Fruit fly (Drosophila melanogaster) whole organism, embryonic: Measurements from ENCODE around the gene CG46467.

Experiments
- Atf6 ChIP-seq: fragments of 200-800 bp; sonication (Bioruptor generic); IDR thresholded peaks from 2 replicates; pipeline ENCODE4 v1.3.6; 2022; ENCODE audit warnings: missing biosample characterization, missing genetic modification characterization
- B-H2 ChIP-seq: fragments of 200-800 bp; sonication (Bioruptor generic); optimal IDR thresholded peaks from 2 replicates; lab custom pipeline; 2018; ENCODE audit warnings: missing biosample characterization, mild to moderate bottlenecking, missing genetic modification characterization
- CG10321 ChIP-seq: fragments of 200-800 bp; sonication (Bioruptor generic); IDR thresholded peaks from 2 replicates; pipeline ENCODE4 v1.3.6; 2022; ENCODE audit warnings: missing biosample characterization, missing genetic modification characterization
- CG1233 ChIP-seq: fragments of 200-800 bp; sonication (Bioruptor generic); optimal IDR thresholded peaks from 4 replicates; lab custom pipeline; 2018; ENCODE audit warnings: missing biosample characterization, mild to moderate bottlenecking, missing genetic modification characterization
- CG13775 ChIP-seq: fragments of 200-800 bp; sonication (Bioruptor generic); optimal IDR thresholded peaks from 3 replicates; lab custom pipeline; 2017; ENCODE audit warnings: missing biosample characterization, mild to moderate bottlenecking, missing genetic modification characterization
- CG14014 ChIP-seq: fragments of 200-800 bp; sonication (Bioruptor generic); IDR thresholded peaks from 2 replicates; pipeline ENCODE4 v1.3.6; 2022; ENCODE audit warnings: missing biosample characterization, missing genetic modification characterization
- CG15073 ChIP-seq: fragments of 200-800 bp; sonication (Bioruptor generic); optimal IDR thresholded peaks from 2 replicates; lab custom pipeline; 2016; ENCODE audit warnings: missing biosample characterization, missing genetic modification characterization
- CG17359 ChIP-seq: fragments of 200-800 bp; sonication (Bioruptor generic); optimal IDR thresholded peaks from 3 replicates; lab custom pipeline; 2018; ENCODE audit warnings: missing biosample characterization, mild to moderate bottlenecking, missing genetic modification characterization, moderate library complexity
- CG18599 ChIP-seq: fragments of 200-800 bp; sonication (Bioruptor generic); optimal IDR thresholded peaks from 3 replicates; lab custom pipeline; 2017; ENCODE audit warnings: missing biosample characterization, missing genetic modification characterization, mild to moderate bottlenecking, moderate library complexity, missing genetic modification reagents
- CG2120 ChIP-seq: fragments of 200-800 bp; sonication (Bioruptor generic); optimal IDR thresholded peaks from 3 replicates; lab custom pipeline; 2016; ENCODE audit warnings: missing biosample characterization, missing genetic modification characterization
- CG31388 ChIP-seq: fragments of 200-800 bp; sonication (Bioruptor generic); optimal IDR thresholded peaks from 2 replicates; lab custom pipeline; 2016; ENCODE audit warnings: missing biosample characterization, missing genetic modification characterization
- CG34376 ChIP-seq: fragments of 200-800 bp; sonication (Bioruptor generic); optimal IDR thresholded peaks from 2 replicates; lab custom pipeline; 2018; ENCODE audit warnings: missing biosample characterization, mild to moderate bottlenecking, missing genetic modification characterization
- CG4707 ChIP-seq: fragments of 200-800 bp; sonication (Bioruptor generic); optimal IDR thresholded peaks from 2 replicates; lab custom pipeline; 2018; ENCODE audit warnings: missing biosample characterization, mild to moderate bottlenecking, missing genetic modification characterization, moderate library complexity
- CG6254 ChIP-seq: fragments of 200-800 bp; sonication (Bioruptor generic); optimal IDR thresholded peaks from 3 replicates; lab custom pipeline; 2017; ENCODE audit warnings: mild to moderate bottlenecking, missing biosample characterization, missing genetic modification reagents, missing genetic modification characterization
- CG6765 ChIP-seq: fragments of 200-800 bp; sonication (Bioruptor generic); optimal IDR thresholded peaks from 3 replicates; lab custom pipeline; 2017; ENCODE audit warnings: missing biosample characterization, mild to moderate bottlenecking, missing genetic modification characterization
- CG7839 ChIP-seq: fragments of 200-800 bp; sonication (Bioruptor generic); optimal IDR thresholded peaks from 3 replicates; lab custom pipeline; 2018; ENCODE audit warnings: missing biosample characterization, mild to moderate bottlenecking, missing genetic modification characterization, moderate library complexity
- CG8290 ChIP-seq, 3 experiments: fragments of 200-800 bp; sonication (Bioruptor generic); optimal IDR thresholded peaks; 2 replicates each; lab custom pipeline; 2016 to 2019; ENCODE audit warnings: missing biosample characterization in 3 of 3, missing genetic modification characterization in 3 of 3, mild to moderate bottlenecking in 2 of 3, moderate library complexity in 1 of 3
- CG8944 ChIP-seq: fragments of 200-800 bp; sonication (Bioruptor generic); optimal IDR thresholded peaks from 3 replicates; lab custom pipeline; 2016; ENCODE audit warnings: missing biosample characterization, missing genetic modification characterization
- CG9727 ChIP-seq: fragments of 200-800 bp; sonication (Bioruptor generic); optimal IDR thresholded peaks from 3 replicates; lab custom pipeline; 2017; ENCODE audit warnings: missing biosample characterization, mild to moderate bottlenecking, missing genetic modification characterization
- CG9932 ChIP-seq: fragments of 200-800 bp; sonication (Bioruptor generic); IDR thresholded peaks from 2 replicates; pipeline ENCODE4 v1.3.6; 2022; ENCODE audit warnings: missing biosample characterization, missing genetic modification characterization
- CkIIα-i1 ChIP-seq: fragments of 200-800 bp; sonication (Bioruptor generic); IDR thresholded peaks from 2 replicates; pipeline ENCODE4 v1.3.6; 2022; ENCODE audit warnings: missing biosample characterization, missing genetic modification characterization
- HLH4C ChIP-seq: fragments of 200-800 bp; sonication (Bioruptor generic); IDR thresholded peaks from 3 replicates; pipeline ENCODE4 v1.3.6; 2022; ENCODE audit warnings: missing biosample characterization, missing genetic modification characterization; ENCODE audit not compliant: partially characterized antibody
- Jarid2 ChIP-seq: fragments of 200-800 bp; sonication (Bioruptor generic); optimal IDR thresholded peaks from 3 replicates; lab custom pipeline; 2017; ENCODE audit warnings: mild to moderate bottlenecking, missing biosample characterization, missing genetic modification reagents, missing genetic modification characterization
- Med ChIP-seq: fragments of 200-800 bp; sonication (Bioruptor generic); peaks from one replicate; lab custom pipeline; 2016; ENCODE audit warnings: missing biosample characterization, missing genetic modification characterization, mild to moderate bottlenecking, inconsistent platforms, moderate library complexity
- Meics ChIP-seq: fragments of 200-800 bp; sonication (Bioruptor generic); optimal IDR thresholded peaks from 2 replicates; lab custom pipeline; 2017; ENCODE audit warnings: missing biosample characterization, mild to moderate bottlenecking, missing genetic modification characterization
- Scr ChIP-seq: fragments of 200-800 bp; sonication (Bioruptor generic); IDR thresholded peaks from 2 replicates; pipeline ENCODE4 v1.3.6; 2022; ENCODE audit warnings: missing biosample characterization, missing genetic modification characterization; ENCODE audit not compliant: partially characterized antibody
- Side ChIP-seq: fragments of 200-800 bp; sonication (Bioruptor generic); optimal IDR thresholded peaks from 2 replicates; lab custom pipeline; 2016; ENCODE audit warnings: missing biosample characterization, missing genetic modification characterization
- Ssrp ChIP-seq: fragments of 200-800 bp; sonication (Bioruptor generic); optimal IDR thresholded peaks from 2 replicates; lab custom pipeline; 2018; ENCODE audit warnings: missing biosample characterization, mild to moderate bottlenecking, missing genetic modification characterization, moderate library complexity
- Xbp1 ChIP-seq: fragments of 200-800 bp; sonication (Bioruptor generic); optimal IDR thresholded peaks from 3 replicates; lab custom pipeline; 2016; ENCODE audit warnings: missing biosample characterization, mild to moderate bottlenecking, missing genetic modification characterization
- btn ChIP-seq: fragments of 200-800 bp; sonication (Bioruptor generic); optimal IDR thresholded peaks from 2 replicates; lab custom pipeline; 2016; ENCODE audit warnings: missing biosample characterization, missing genetic modification characterization
- caup ChIP-seq: fragments of 200-800 bp; sonication (Bioruptor generic); optimal IDR thresholded peaks from 3 replicates; lab custom pipeline; 2017; ENCODE audit warnings: missing biosample characterization, mild to moderate bottlenecking, missing genetic modification characterization, moderate library complexity; ENCODE audit not compliant: severe bottlenecking
- chinmo ChIP-seq: fragments of 200-800 bp; sonication (Bioruptor generic); IDR thresholded peaks from 4 replicates; pipeline ENCODE4 v1.3.6; 2022; ENCODE audit warnings: missing biosample characterization, missing genetic modification characterization; ENCODE audit not compliant: partially characterized antibody
- dimm ChIP-seq: fragments of 200-800 bp; sonication (Bioruptor generic); IDR thresholded peaks from 2 replicates; pipeline ENCODE4 v1.3.6; 2022; ENCODE audit warnings: missing biosample characterization, missing genetic modification characterization
- dysf ChIP-seq: fragments of 200-800 bp; sonication (Bioruptor generic); IDR thresholded peaks from 3 replicates; pipeline ENCODE4 v1.3.6; 2022; ENCODE audit warnings: missing biosample characterization, missing genetic modification characterization
- eve ChIP-seq, 2 experiments: fragments of >200 bp; optimal IDR thresholded peaks; 2 replicates each; lab custom pipeline; 2017; ENCODE audit warnings: missing biosample characterization in 2 of 2, missing genetic modification characterization in 2 of 2
- exex ChIP-seq: fragments of 200-800 bp; sonication (Bioruptor generic); optimal IDR thresholded peaks from 4 replicates; lab custom pipeline; 2018; ENCODE audit warnings: missing biosample characterization, mild to moderate bottlenecking, missing genetic modification characterization, moderate library complexity
- lab ChIP-seq: fragments of 200-800 bp; sonication (Bioruptor generic); optimal IDR thresholded peaks from 3 replicates; lab custom pipeline; 2017; ENCODE audit warnings: missing biosample characterization, missing genetic modification characterization, mild to moderate bottlenecking, moderate library complexity, missing genetic modification reagents
- nmo ChIP-seq: fragments of 200-800 bp; sonication (Bioruptor generic); optimal IDR thresholded peaks from 2 replicates; lab custom pipeline; 2018; ENCODE audit warnings: missing biosample characterization, mild to moderate bottlenecking, missing genetic modification characterization, moderate library complexity
- pfk ChIP-seq: fragments of 200-800 bp; sonication (Bioruptor generic); optimal IDR thresholded peaks from 2 replicates; lab custom pipeline; 2018; ENCODE audit warnings: missing biosample characterization, mild to moderate bottlenecking, missing genetic modification characterization, moderate library complexity
- slbo ChIP-seq: fragments of 200-800 bp; sonication (Bioruptor generic); IDR thresholded peaks from 2 replicates; pipeline ENCODE4 v1.3.6; 2022; ENCODE audit warnings: missing biosample characterization, missing genetic modification characterization
- stwl ChIP-seq: fragments of 200-800 bp; sonication (Bioruptor generic); optimal IDR thresholded peaks from 3 replicates; lab custom pipeline; 2018; ENCODE audit warnings: missing biosample characterization, mild to moderate bottlenecking, missing genetic modification characterization, moderate library complexity
- tx ChIP-seq: fragments of 200-800 bp; sonication (Bioruptor generic); optimal IDR thresholded peaks from 2 replicates; lab custom pipeline; 2016; ENCODE audit warnings: missing biosample characterization, missing genetic modification characterization
- wek ChIP-seq: fragments of 200-800 bp; sonication (Bioruptor generic); optimal IDR thresholded peaks from 3 replicates; lab custom pipeline; 2018; ENCODE audit warnings: missing biosample characterization, mild to moderate bottlenecking, missing genetic modification characterization, moderate library complexity

The CG46467 gene

dm6 chr3R:9931155-9931597 is 56.7 kb downstream of the CG46467 start (continued):
- no peak for TF ChIP-seq CG6254 (GFP tag; lab: Kevin White, UChicago)
- TF ChIP-seq CG18599 (GFP tag; lab: Kevin White, UChicago): peak; percentile 36
- peak; percentile 25 for TF ChIP-seq Meics (GFP tag; lab: Kevin White, UChicago)
- peak; percentile 16 for TF ChIP-seq Med (GFP tag; lab: Kevin White, UChicago)
- no peak for TF ChIP-seq CG8944
- peak; percentile 66 for TF ChIP-seq CG34376 (GFP tag; lab: Kevin White, UChicago)
- peak; percentile 45 for TF ChIP-seq lab (GFP tag; lab: Kevin White, UChicago)
- TF ChIP-seq CG8290 (GFP tag; optimal IDR thresholded peaks at IDR 0.05; lab: Kevin White, UChicago): no peak
- peak in 1 of 2 experiments; percentile 16 for TF ChIP-seq CG8290 (tag; optimal IDR thresholded peaks at IDR 0.05; lab: Kevin White, UChicago)
- peak in 1 of 2 experiments; percentile 59 for TF ChIP-seq eve (GFP tag; optimal IDR thresholded peaks at IDR 0.05; lab: Kevin White, UChicago)
- TF ChIP-seq stwl (tag; lab: Kevin White, UChicago): peak; percentile 42
- TF ChIP-seq exex (tag; lab: Kevin White, UChicago): peak; percentile 47

dm6 chr3R:9931662-9932061 is 57.2 kb downstream of the CG46467 start:
- no peak for TF ChIP-seq dysf (GFP tag; lab: Robert Waterston, UW)
- TF ChIP-seq slbo (GFP tag; lab: Robert Waterston, UW): peak; percentile 37; the same call in 1 of the 2 replicates
- no peak for TF ChIP-seq caup (GFP tag; lab: Kevin White, UChicago)
- no peak for TF ChIP-seq dimm (GFP tag; lab: Robert Waterston, UW)
- TF ChIP-seq CG9932 (GFP tag; lab: Robert Waterston, UW): 0 out of 2 replicates have a peak, but pooled peaks have one; percentile 5
- 0 out of 4 replicates have a peak, but pooled peaks have one; percentile 13 for TF ChIP-seq chinmo (GFP tag; lab: Robert Waterston, UW)
- TF ChIP-seq CG2120: no peak
- TF ChIP-seq Med (GFP tag; lab: Kevin White, UChicago): peak; percentile 67

- TF ChIP-seq CG7839 (peak; percentile 3), CG9727 (no peak), CG4707 (GFP tag; lab: Kevin White, UChicago) (no peak), Side (no peak), Ssrp (tag; lab: Kevin White, UChicago) (no peak), Scr (GFP tag; lab: Robert Waterston, UW) (peak; percentile 27; the same call in 1 of the 2 replicates), btn (GFP tag; lab: Kevin White, UChicago) (no peak), nmo (GFP tag; lab: Kevin White, UChicago) (no peak), Jarid2 (GFP tag; lab: Kevin White, UChicago) (peak; percentile 16), CG14014 (no peak), CG31388 (GFP tag; lab: Kevin White, UChicago) (no peak), Atf6 (GFP tag; lab: Robert Waterston, UW) (peak; percentile 51; the same call in 1 of the 2 replicates), CG8944 (no peak), pfk (GFP tag; lab: Kevin White, UChicago) (no peak), HLH4C (GFP tag; lab: Robert Waterston, UW) (no peak), caup (GFP tag; lab: Kevin White, UChicago) (peak; percentile 78), CG1233 (GFP tag; lab: Kevin White, UChicago) (peak; percentile 32), CkIIα-i1 (no peak), CG13775 (GFP tag; lab: Kevin White, UChicago) (no peak), CG18599 (GFP tag; lab: Kevin White, UChicago) (peak; percentile 63), CG10321 (GFP tag; lab: Robert Waterston, UW) (peak; percentile 85), B-H2 (GFP tag; lab: Kevin White, UChicago) (peak; percentile 33), CG6765 (no peak), wek (GFP tag; lab: Kevin White, UChicago) (no peak), CG15073 (GFP tag; lab: Kevin White, UChicago) (no peak), Xbp1 (GFP tag; lab: Kevin White, UChicago) (no peak), tx (GFP tag; lab: Kevin White, UChicago) (no peak), CG17359 (tag; lab: Kevin White, UChicago) (peak; percentile 4)
Observed at dm6 chr3R:9932240-9933012, 57.9 kb downstream of the CG46467 start.
